Fruit fly (Drosophila melanogaster): ENCODE data around the gene CG5418.

DNA sequence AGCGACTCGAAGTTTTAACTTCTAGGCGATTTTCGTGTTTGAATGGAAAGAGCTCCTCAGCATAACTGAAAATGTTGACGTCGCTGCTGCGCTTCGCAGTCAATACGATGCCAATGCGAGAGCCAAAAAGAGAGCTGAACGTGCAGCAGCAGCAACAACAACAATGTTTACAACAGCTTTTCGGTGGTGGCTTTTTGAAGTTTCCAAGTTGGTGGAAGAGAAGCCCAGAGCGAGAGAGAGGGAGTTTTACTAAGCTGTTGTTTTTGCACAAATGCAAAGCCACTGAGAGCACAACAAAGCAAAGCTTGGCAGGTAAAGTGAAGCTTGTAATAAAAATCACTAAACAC is 30.4 kb upstream of the CG5418 start:
- TF ChIP-seq ey (GFP tag; optimal IDR thresholded peaks at IDR 0.05), result no peak
- no peak for TF ChIP-seq foxo (GFP tag; optimal IDR thresholded peaks at IDR 0.05)
- TF ChIP-seq psq (GFP tag; optimal IDR thresholded peaks at IDR 0.05), result no peak
- TF ChIP-seq HLH106 (tag; optimal IDR thresholded peaks at IDR 0.05), result no peak
- no peak for TF ChIP-seq jim (GFP tag; optimal IDR thresholded peaks at IDR 0.05)
- no peak for TF ChIP-seq fru (GFP tag; optimal IDR thresholded peaks at IDR 0.05)
- no peak for TF ChIP-seq pan (optimal IDR thresholded peaks at IDR 0.05)
- TF ChIP-seq Rel (GFP tag; optimal IDR thresholded peaks at IDR 0.05), result no peak
- TF ChIP-seq Rel (tag; optimal IDR thresholded peaks at IDR 0.05), result no peak
- TF ChIP-seq Dfd (GFP tag; optimal IDR thresholded peaks at IDR 0.05), result no peak
- TF ChIP-seq lola (GFP tag; optimal IDR thresholded peaks at IDR 0.05), result no peak
- TF ChIP-seq Hnf4 (GFP tag; optimal IDR thresholded peaks at IDR 0.05), result no peak
- TF ChIP-seq tai (GFP tag; optimal IDR thresholded peaks at IDR 0.05), result no peak
- TF ChIP-seq dsf (GFP tag; optimal IDR thresholded peaks at IDR 0.05; ENCODE audit: borderline replicate concordance), result no peak
